Worm (Caenorhabditis elegans) whole organism, L2 larva: ENCODE measurements around the gene aat-3.

Source experiments
- ceh-16 ChIP-seq: fragments of 150-350 bp; optimal IDR thresholded peaks from 2 replicates; lab custom pipeline; 2014; ENCODE audit warnings: missing biosample characterization, missing genetic modification characterization
- ceh-82 ChIP-seq: fragments of 150-350 bp; optimal IDR thresholded peaks from 2 replicates; lab custom pipeline; 2014; ENCODE audit warnings: missing biosample characterization, missing genetic modification characterization
- elt-3 ChIP-seq: sonication (generic microtip); optimal IDR thresholded peaks from 2 replicates; lab custom pipeline; 2017; ENCODE audit warnings: missing biosample characterization, missing genetic modification characterization
- lin-39 ChIP-seq: fragments of 150-350 bp; optimal IDR thresholded peaks from 2 replicates; lab custom pipeline; 2014; ENCODE audit warnings: missing biosample characterization, missing genetic modification reagents, missing genetic modification characterization
- lsy-2 ChIP-seq, 2 experiments: fragments of 150-350 bp in 1 of 2; sonication (generic microtip) in 1 of 2; optimal IDR thresholded peaks; 2 replicates each; lab custom pipeline; 2014 to 2017; ENCODE audit warnings: missing biosample characterization in 2 of 2, missing genetic modification characterization in 2 of 2
- mab-5 ChIP-seq: fragments of 150-350 bp; optimal IDR thresholded peaks from 2 replicates; lab custom pipeline; 2014; ENCODE audit warnings: missing biosample characterization, missing genetic modification characterization
- nhr-6 ChIP-seq: fragments of 150-350 bp; optimal IDR thresholded peaks from 2 replicates; lab custom pipeline; 2014; ENCODE audit warnings: missing biosample characterization, missing genetic modification characterization
- nhr-77 ChIP-seq: fragments of 150-350 bp; optimal IDR thresholded peaks from 2 replicates; lab custom pipeline; 2014; ENCODE audit warnings: missing biosample characterization, missing genetic modification characterization
- skn-1 ChIP-seq: sonication (generic microtip); optimal IDR thresholded peaks from 2 replicates; lab custom pipeline; 2017; ENCODE audit warnings: missing biosample characterization, missing genetic modification characterization
- snpc-4 ChIP-seq: fragments of 150-350 bp; optimal IDR thresholded peaks from 2 replicates; lab custom pipeline; 2014; ENCODE audit warnings: missing biosample characterization, missing genetic modification characterization
- unc-62 ChIP-seq: fragments of 150-350 bp; optimal IDR thresholded peaks from 2 replicates; lab custom pipeline; 2014; ENCODE audit warnings: missing biosample characterization, missing genetic modification reagents, missing genetic modification characterization

DNA sequence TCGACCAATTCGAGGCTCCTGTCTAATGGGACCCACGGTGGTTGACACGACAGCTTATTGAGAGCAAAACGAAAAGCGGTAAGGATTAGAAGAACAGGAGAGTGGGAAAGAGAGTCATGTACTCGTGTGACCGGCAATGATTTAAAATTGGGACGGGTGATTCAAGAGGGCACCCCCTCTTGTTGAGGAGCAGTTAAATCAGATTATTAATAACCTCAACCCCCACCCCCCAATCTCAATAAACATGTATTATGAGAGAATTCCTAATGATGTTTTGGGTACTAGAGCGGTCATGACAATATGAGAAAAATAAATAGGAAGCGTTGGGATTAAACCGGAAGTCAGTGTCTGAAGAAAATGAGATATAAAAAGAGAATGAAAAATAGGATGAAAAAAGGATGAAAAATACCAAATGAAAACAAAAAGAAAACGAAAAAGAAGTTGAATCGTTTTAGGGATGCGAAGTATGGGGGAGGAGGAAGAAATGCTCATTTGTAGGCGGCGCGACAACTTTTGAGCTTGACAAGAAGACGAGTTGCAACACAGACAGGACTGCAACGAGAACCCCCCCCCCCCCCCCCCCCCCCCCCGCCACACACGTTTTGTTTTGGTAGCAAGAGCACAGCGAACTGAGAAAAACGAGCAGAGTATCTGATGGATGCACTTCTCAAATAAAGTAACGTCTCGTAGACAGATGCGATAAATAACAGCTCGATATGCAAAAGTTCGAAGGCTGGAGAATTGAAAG lies 34.9 kb upstream of the aat-3 start:
- TF ChIP-seq mab-5 (tag; lab: Kevin White, UChicago) (no peak), ceh-16 (no peak), nhr-77 (tag; lab: Kevin White, UChicago) (no peak), nhr-6 (tag; lab: Kevin White, UChicago) (no peak), ceh-82 (tag; lab: Kevin White, UChicago) (no peak), skn-1 (no peak), lin-39 (tag; lab: Kevin White, UChicago) (no peak), snpc-4 (tag; lab: Kevin White, UChicago) (no peak), elt-3 (no peak), unc-62 (no peak), lsy-2 (tag; optimal IDR thresholded peaks at IDR 0.05; lab: Kevin White, UChicago) (no peak)
